Worm (Caenorhabditis elegans): ENCODE data around the gene atg-4.2.

atg-4.2 gene

DNA sequence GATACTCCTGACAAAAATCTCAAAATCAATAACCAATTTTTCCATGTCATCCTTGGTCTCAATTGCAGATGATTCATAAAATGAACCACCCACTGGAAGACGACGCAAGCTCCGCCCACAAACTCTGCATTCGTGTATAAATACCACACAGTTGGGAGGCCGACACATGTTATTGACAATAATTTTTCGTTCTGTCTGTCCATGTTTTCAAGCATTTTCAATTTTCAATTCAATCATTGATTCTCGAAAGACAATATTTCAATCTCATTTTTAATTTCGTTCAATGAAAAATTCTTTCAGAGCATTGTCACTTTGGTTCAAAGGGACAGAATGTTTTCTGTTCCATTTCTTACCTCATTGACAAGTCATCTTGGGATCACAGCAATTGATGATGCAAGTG lies 8.2 kb downstream of the atg-4.2 start, which contains the start of gene inx-9:
TSS of gene inx-9 (plus strand) at position 301 of the 400 bp plus-strand sequence.
- no peak for TF ChIP-seq hmg-20 (GFP tag; IDR thresholded peaks at IDR 0.05)
- no peak for TF ChIP-seq hlh-26 (GFP tag; conservative IDR thresholded peaks at IDR 0.05)
- no peak for TF ChIP-seq F22D6.2 (tag; optimal IDR thresholded peaks at IDR 0.05)
- TF ChIP-seq T07F8.4 (tag; optimal IDR thresholded peaks at IDR 0.05), result no peak
- TF ChIP-seq ceh-79 (tag; optimal IDR thresholded peaks at IDR 0.05), result no peak

DNA sequence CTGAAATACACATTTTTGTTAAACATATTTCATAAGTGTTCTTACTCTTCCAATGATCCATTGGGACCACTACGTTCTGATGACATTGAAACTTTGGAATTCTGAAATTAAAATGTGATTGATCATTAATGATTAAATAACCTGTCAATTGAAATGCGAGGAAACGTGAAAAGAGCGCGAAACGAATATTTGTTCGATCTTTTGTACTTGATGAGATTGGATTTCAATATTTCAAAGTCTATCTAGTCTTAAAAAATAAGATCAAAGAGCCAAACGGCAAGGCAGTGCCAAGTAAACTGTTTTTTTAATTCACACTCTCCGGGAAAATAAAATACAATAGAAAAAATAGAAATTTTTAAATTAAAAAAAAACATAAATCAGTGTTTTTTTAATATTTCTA lies 14.1 kb downstream of the atg-4.2 start, which contains the start of gene ZK792.4:
TSS of gene ZK792.4 (minus strand) at position 101 of the 400 bp plus-strand sequence.
- TF ChIP-seq hmg-1.2 (GFP tag; IDR thresholded peaks at IDR 0.05) (no peak), ztf-18 (tag; optimal IDR thresholded peaks at IDR 0.05) (no peak), pbrm-1 (GFP tag; IDR thresholded peaks at IDR 0.05) (no peak), ztf-25 (GFP tag; IDR thresholded peaks at IDR 0.05) (no peak), egrh-3 (GFP tag; IDR thresholded peaks at IDR 0.05) (no peak), dpff-1 (tag; optimal IDR thresholded peaks at IDR 0.05) (no peak), madf-8 (GFP tag; conservative IDR thresholded peaks at IDR 0.05) (no peak), tlf-1 (GFP tag; optimal IDR thresholded peaks at IDR 0.05) (no peak), B0035.1 (tag; optimal IDR thresholded peaks at IDR 0.05) (no peak)

DNA sequence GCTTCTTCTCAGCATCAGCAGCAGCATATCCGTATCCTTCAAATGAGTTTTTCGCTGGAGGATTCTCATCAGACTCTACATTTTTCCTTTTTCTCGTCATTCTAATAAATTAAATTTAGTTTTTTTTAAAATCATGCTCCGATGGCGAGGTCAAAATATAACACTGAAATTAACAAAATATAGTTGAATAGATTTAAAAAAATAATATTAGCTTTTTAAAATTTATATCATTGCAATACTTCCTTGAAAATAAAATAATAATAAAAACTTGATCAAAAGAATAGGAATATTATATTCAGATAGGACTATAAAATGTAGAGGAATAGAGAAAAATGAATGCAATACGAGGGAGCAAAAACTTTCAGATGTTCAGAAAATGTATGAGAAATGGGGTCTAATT lies 20.2 kb downstream of the atg-4.2 start, which contains the start of gene ZK792.5:
TSS of gene ZK792.5 (minus strand) at position 101 of the 400 bp plus-strand sequence.
- TF ChIP-seq T07F8.4 (tag; optimal IDR thresholded peaks at IDR 0.05) (no peak), unc-62 (GFP tag; optimal IDR thresholded peaks at IDR 0.05) (no peak), ceh-100 (GFP tag; IDR thresholded peaks at IDR 0.05) (no peak), F57C9.4 (tag; optimal IDR thresholded peaks at IDR 0.05) (no peak), attf-6 (GFP tag; IDR thresholded peaks at IDR 0.05) (0 out of 2 replicates have a peak, but pooled peaks have one; percentile 1)

DNA sequence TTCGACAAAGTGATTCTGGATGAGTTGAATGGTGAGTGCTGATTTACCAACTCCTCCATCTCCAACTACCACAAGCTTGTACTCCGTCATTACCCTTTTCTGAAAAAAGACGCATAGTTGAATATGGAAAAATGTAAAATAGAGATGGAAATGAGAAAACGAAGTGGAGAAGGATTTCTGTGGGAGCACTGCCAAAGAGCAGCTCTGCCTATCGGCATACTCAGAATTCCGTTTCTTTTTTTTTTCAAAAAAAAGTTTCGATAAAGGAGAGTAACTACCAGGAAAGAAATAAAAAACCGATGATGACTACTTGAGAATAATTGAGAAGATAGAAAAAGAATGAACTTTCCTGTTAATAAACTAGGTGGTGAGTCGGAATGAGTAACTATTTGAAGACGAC lies 23.2 kb downstream of the atg-4.2 start, which contains the start of gene let-60:
TSS of gene let-60 (minus strand) at position 101 of the 400 bp plus-strand sequence.
- no peak for TF ChIP-seq somi-1 (GFP tag; optimal IDR thresholded peaks at IDR 0.05)

DNA sequence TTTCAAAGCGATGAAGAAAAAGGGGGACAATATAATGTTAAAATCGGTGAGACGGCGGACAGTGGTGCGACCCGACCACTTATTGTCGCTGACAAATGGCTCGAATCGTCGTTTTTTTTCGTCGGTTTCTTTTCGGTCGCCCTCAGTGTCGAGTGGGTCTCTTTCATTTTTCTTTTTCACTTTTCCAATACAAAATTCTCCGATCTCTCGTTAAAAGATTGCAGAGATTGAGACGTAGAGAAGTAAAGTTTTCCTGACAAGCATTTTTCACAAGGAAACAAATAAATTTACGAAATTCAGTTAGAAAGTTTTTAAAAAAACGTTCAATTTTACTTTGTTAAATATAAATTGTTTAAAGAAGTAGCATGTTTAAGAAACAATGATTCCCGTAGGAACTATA lies 23.7 kb downstream of the atg-4.2 start:
- no peak for TF ChIP-seq tbx-9 (tag; optimal IDR thresholded peaks at IDR 0.05; ENCODE audit: borderline replicate concordance)
- no peak for TF ChIP-seq Y53F4B.3 (GFP tag; IDR thresholded peaks at IDR 0.05)
- TF ChIP-seq lsy-27 (tag; optimal IDR thresholded peaks at IDR 0.05; ENCODE audit: borderline replicate concordance, insufficient read depth), result no peak
- no peak for TF ChIP-seq ceh-100 (GFP tag; IDR thresholded peaks at IDR 0.05)
- TF ChIP-seq nhr-80 (tag; optimal IDR thresholded peaks at IDR 0.05), result peak; percentile 12
- no peak for TF ChIP-seq ztf-28 (GFP tag; IDR thresholded peaks at IDR 0.05)
- no peak for TF ChIP-seq B0035.1 (tag; optimal IDR thresholded peaks at IDR 0.05)
- no peak for TF ChIP-seq snpc-4 (GFP tag; optimal IDR thresholded peaks at IDR 0.05)
- peak in 1 of 4 experiments; percentile 25 for TF ChIP-seq snpc-4 (tag; optimal IDR thresholded peaks at IDR 0.05)
- TF ChIP-seq cebp-1 (GFP tag; IDR thresholded peaks at IDR 0.05), result no peak
- peak; percentile 22 for TF ChIP-seq cebp-1 (tag; optimal IDR thresholded peaks at IDR 0.05)

DNA sequence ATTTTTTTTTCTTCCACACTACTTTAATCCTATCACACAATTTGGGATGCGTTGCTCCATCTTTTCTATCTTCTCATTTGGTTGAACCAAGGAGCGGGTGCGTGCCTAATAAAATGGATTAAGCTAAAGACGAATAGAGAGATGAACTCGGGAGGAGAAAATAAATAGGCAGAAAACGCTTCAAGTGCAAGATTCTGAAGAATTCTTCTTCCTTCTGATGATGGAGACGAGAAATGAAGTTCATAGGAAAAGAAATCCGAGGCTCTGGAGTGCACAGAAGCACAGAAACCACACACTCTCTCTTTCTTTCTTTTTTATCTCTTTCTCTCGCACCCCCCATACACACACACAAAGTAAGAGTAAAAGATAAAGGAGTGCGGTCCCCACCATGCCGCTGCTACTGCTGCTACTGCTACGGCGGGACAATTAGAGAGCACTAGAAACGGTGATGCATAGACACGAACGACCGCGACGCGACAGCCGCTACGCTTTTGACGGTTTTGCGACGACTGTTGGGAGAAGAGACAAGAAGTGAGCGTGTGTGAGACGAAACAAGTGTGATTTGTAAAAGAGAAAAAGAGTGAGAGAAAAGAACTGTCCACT lies 24.3 kb downstream of the atg-4.2 start:
- TF ChIP-seq egl-44 (GFP tag; IDR thresholded peaks at IDR 0.05), result 0 out of 2 replicates have a peak, but pooled peaks have one; percentile 21
- TF ChIP-seq hrde-1 (tag; optimal IDR thresholded peaks at IDR 0.05; ENCODE audit: borderline replicate concordance), result no peak
- no peak for TF ChIP-seq mes-4 (tag; optimal IDR thresholded peaks at IDR 0.05)
- no peak for TF ChIP-seq F22D6.2 (tag; optimal IDR thresholded peaks at IDR 0.05)
- no peak for TF ChIP-seq bed-1 (GFP tag; IDR thresholded peaks at IDR 0.05)
- peak; percentile 58 for TF ChIP-seq lin-40 (tag; optimal IDR thresholded peaks at IDR 0.05)
- no peak for TF ChIP-seq aptf-3 (GFP tag; IDR thresholded peaks at IDR 0.05)
- 0 out of 2 replicates have a peak, but pooled peaks have one; percentile 23 for TF ChIP-seq rcor-1 (GFP tag; IDR thresholded peaks at IDR 0.05)
- TF ChIP-seq zfh-2 (GFP tag; conservative IDR thresholded peaks at IDR 0.05), result peak; percentile 89
- TF ChIP-seq let-607 (tag; optimal IDR thresholded peaks at IDR 0.05), result peak in 1 of 2 experiments; percentile 53
- TF ChIP-seq lin-35 (GFP tag; optimal IDR thresholded peaks at IDR 0.05), result peak in 1 of 3 experiments; percentile 46
- no peak for TF ChIP-seq ztf-25 (GFP tag; IDR thresholded peaks at IDR 0.05)
- no peak for TF ChIP-seq ccch-3 (GFP tag; optimal IDR thresholded peaks at IDR 0.05)
- no peak for TF ChIP-seq ekl-4 (GFP tag; IDR thresholded peaks at IDR 0.05)
